Fruit fly (Drosophila melanogaster) whole organism, embryonic: Measurements from ENCODE around the gene Ubqn.

ENCODE experiments used
- Awh ChIP-seq: fragments of 200-800 bp; sonication (Bioruptor generic); IDR thresholded peaks from 2 replicates; pipeline ENCODE4, ENCODE4 v1.3.6; 2022; ENCODE audit warnings: missing biosample characterization, missing genetic modification characterization
- Blimp-1 ChIP-seq: fragments of 200-800 bp; sonication (Bioruptor generic); optimal IDR thresholded peaks from 3 replicates; lab custom pipeline; 2018; ENCODE audit warnings: missing biosample characterization, missing genetic modification characterization, mild to moderate bottlenecking, moderate library complexity, missing genetic modification reagents
- Bteb2 ChIP-seq: fragments of 200-800 bp; sonication (Bioruptor generic); optimal IDR thresholded peaks from 2 replicates; lab custom pipeline; 2016; ENCODE audit warnings: missing biosample characterization, missing genetic modification characterization
- CG10267 ChIP-seq: fragments of 200-800 bp; sonication (Bioruptor generic); optimal IDR thresholded peaks from 2 replicates; lab custom pipeline; 2018; ENCODE audit warnings: missing biosample characterization, mild to moderate bottlenecking, missing genetic modification characterization, moderate library complexity
- CG11247 ChIP-seq: fragments of 200-800 bp; sonication (Bioruptor generic); IDR thresholded peaks from 2 replicates; pipeline ENCODE4 v1.3.6; 2022; ENCODE audit warnings: missing biosample characterization, missing genetic modification characterization
- CG11695 ChIP-seq: fragments of 200-800 bp; sonication (Bioruptor generic); IDR thresholded peaks from 3 replicates; pipeline ENCODE4 v1.3.6; 2022; ENCODE audit warnings: missing biosample characterization, missing genetic modification characterization
- CG13296 ChIP-seq: fragments of 200-800 bp; sonication (Bioruptor generic); optimal IDR thresholded peaks from 3 replicates; lab custom pipeline; 2018; ENCODE audit warnings: missing biosample characterization, mild to moderate bottlenecking, missing genetic modification characterization
- CG14667 ChIP-seq: fragments of 200-800 bp; sonication (Bioruptor generic); IDR thresholded peaks from 2 replicates; pipeline ENCODE4 v1.3.6; 2022; ENCODE audit warnings: missing biosample characterization, missing genetic modification characterization
- CG14710 ChIP-seq: fragments of 200-800 bp; sonication (Bioruptor generic); optimal IDR thresholded peaks from 3 replicates; lab custom pipeline; 2019; ENCODE audit warnings: missing biosample characterization, mild to moderate bottlenecking, missing genetic modification characterization, moderate library complexity
- CG14860 ChIP-seq: fragments of 200-800 bp; sonication (Bioruptor generic); IDR thresholded peaks from 3 replicates; pipeline ENCODE4 v1.3.6; 2022; ENCODE audit warnings: missing biosample characterization, missing genetic modification characterization; ENCODE audit not compliant: partially characterized antibody
- CG14965 ChIP-seq: fragments of 200-800 bp; sonication (Bioruptor generic); optimal IDR thresholded peaks from 2 replicates; lab custom pipeline; 2016; ENCODE audit warnings: missing biosample characterization, missing genetic modification characterization, borderline replicate concordance
- CG16813 ChIP-seq: fragments of 200-800 bp; sonication (Bioruptor generic); IDR thresholded peaks from 3 replicates; pipeline ENCODE4 v1.3.6; 2022; ENCODE audit warnings: missing biosample characterization, missing genetic modification characterization; ENCODE audit not compliant: partially characterized antibody
- CG16863 ChIP-seq: fragments of 200-800 bp; sonication (Bioruptor generic); optimal IDR thresholded peaks from 3 replicates; lab custom pipeline; 2016; ENCODE audit warnings: missing biosample characterization, missing genetic modification characterization
- CG17328 ChIP-seq: fragments of 200-800 bp; sonication (Bioruptor generic); IDR thresholded peaks from 2 replicates; pipeline ENCODE4 v1.3.6; 2022; ENCODE audit warnings: missing biosample characterization, missing genetic modification characterization
- CG17359 ChIP-seq: fragments of 200-800 bp; sonication (Bioruptor generic); optimal IDR thresholded peaks from 3 replicates; lab custom pipeline; 2018; ENCODE audit warnings: missing biosample characterization, mild to moderate bottlenecking, missing genetic modification characterization, moderate library complexity
- CG3065 ChIP-seq: fragments of 200-800 bp; sonication (Bioruptor generic); optimal IDR thresholded peaks from 2 replicates; lab custom pipeline; 2016; ENCODE audit warnings: missing biosample characterization, missing genetic modification characterization
- CG31365 ChIP-seq: fragments of 200-800 bp; sonication (Bioruptor generic); optimal IDR thresholded peaks from 2 replicates; lab custom pipeline; 2018; ENCODE audit warnings: missing biosample characterization, mild to moderate bottlenecking, missing genetic modification characterization
- CG32772 ChIP-seq: fragments of 200-800 bp; sonication (Bioruptor generic); IDR thresholded peaks from 2 replicates; pipeline ENCODE4 v1.3.6; 2022; ENCODE audit warnings: missing biosample characterization, missing genetic modification characterization
- CG34224 ChIP-seq: fragments of 200-800 bp; sonication (Bioruptor generic); IDR thresholded peaks from 3 replicates; pipeline ENCODE4 v1.3.6; 2022; ENCODE audit warnings: missing biosample characterization, missing genetic modification characterization; ENCODE audit not compliant: partially characterized antibody
- CG7271 ChIP-seq: fragments of 200-800 bp; sonication (Bioruptor generic); optimal IDR thresholded peaks from 2 replicates; lab custom pipeline; 2018; ENCODE audit warnings: missing biosample characterization, mild to moderate bottlenecking, missing genetic modification characterization, moderate library complexity
- CG8089 ChIP-seq: fragments of 200-800 bp; sonication (Bioruptor generic); optimal IDR thresholded peaks from 3 replicates; lab custom pipeline; 2016; ENCODE audit warnings: missing biosample characterization, missing genetic modification characterization
- CG9609 ChIP-seq: fragments of 200-800 bp; sonication (Bioruptor generic); optimal IDR thresholded peaks from 3 replicates; lab custom pipeline; 2016; ENCODE audit warnings: missing biosample characterization, missing genetic modification characterization
- CHES-1-like ChIP-seq: fragments of 200-800 bp; sonication (Bioruptor generic); optimal IDR thresholded peaks from 2 replicates; lab custom pipeline; 2016; ENCODE audit warnings: missing biosample characterization, missing genetic modification characterization
- Camta ChIP-seq: fragments of 200-800 bp; sonication (Bioruptor generic); optimal IDR thresholded peaks from 2 replicates; lab custom pipeline; 2016; ENCODE audit warnings: missing biosample characterization, missing genetic modification characterization
- Deaf1 ChIP-seq: fragments of 200-800 bp; optimal IDR thresholded peaks from 3 replicates; lab custom pipeline; 2019; ENCODE audit warnings: missing biosample characterization, mild to moderate bottlenecking, missing genetic modification characterization, moderate library complexity
- ERR ChIP-seq: fragments of 200-800 bp; sonication (Bioruptor generic); optimal IDR thresholded peaks from 2 replicates; lab custom pipeline; 2016; ENCODE audit warnings: missing biosample characterization, missing genetic modification characterization
- Ets97D ChIP-seq: fragments of 200-800 bp; sonication (Bioruptor generic); optimal IDR thresholded peaks from 3 replicates; lab custom pipeline; 2016; ENCODE audit warnings: missing biosample characterization, missing genetic modification characterization
- Fer3 ChIP-seq: fragments of 200-800 bp; sonication (Bioruptor generic); optimal IDR thresholded peaks from 2 replicates; lab custom pipeline; 2018; ENCODE audit warnings: missing biosample characterization, mild to moderate bottlenecking, missing genetic modification characterization, moderate library complexity
- Kr ChIP-seq: fragments of 200-800 bp; sonication (Bioruptor generic); optimal IDR thresholded peaks from 2 replicates; lab custom pipeline; 2017; ENCODE audit warnings: missing biosample characterization, mild to moderate bottlenecking, missing genetic modification characterization
- Lpt ChIP-seq: fragments of >200 bp; optimal IDR thresholded peaks from 2 replicates; lab custom pipeline; 2018; ENCODE audit warnings: missing biosample characterization, missing genetic modification characterization
- Mad ChIP-seq: fragments of 200-800 bp; sonication (Bioruptor generic); optimal IDR thresholded peaks from 2 replicates; lab custom pipeline; 2016; ENCODE audit warnings: missing biosample characterization, missing genetic modification characterization
- Nf-YB ChIP-seq: fragments of 200-800 bp; sonication (Bioruptor generic); optimal IDR thresholded peaks from 3 replicates; lab custom pipeline; 2019; ENCODE audit warnings: missing biosample characterization, mild to moderate bottlenecking, missing genetic modification characterization, moderate library complexity
- Optix ChIP-seq: fragments of 200-800 bp; sonication (Bioruptor generic); IDR thresholded peaks from 3 replicates; pipeline ENCODE4 v1.3.6; 2022; ENCODE audit warnings: missing biosample characterization, missing genetic modification characterization
- Sry-δ ChIP-seq: fragments of 200-800 bp; sonication (Bioruptor generic); optimal IDR thresholded peaks from 2 replicates; lab custom pipeline; 2016; ENCODE audit warnings: missing biosample characterization, missing genetic modification characterization
- bbx ChIP-seq: fragments of 200-800 bp; sonication (Bioruptor generic); IDR thresholded peaks from 2 replicates; pipeline ENCODE4 v1.3.6; 2022; ENCODE audit warnings: missing biosample characterization, missing genetic modification characterization; ENCODE audit not compliant: partially characterized antibody
- br ChIP-seq: fragments of >200 bp; optimal IDR thresholded peaks from 2 replicates; lab custom pipeline; 2017
- cas ChIP-seq: fragments of 200-800 bp; sonication (Bioruptor generic); IDR thresholded peaks from 2 replicates; pipeline ENCODE4 v1.3.6; 2022; ENCODE audit warnings: missing biosample characterization, missing genetic modification characterization
- caup ChIP-seq: fragments of 200-800 bp; sonication (Bioruptor generic); optimal IDR thresholded peaks from 3 replicates; lab custom pipeline; 2017; ENCODE audit warnings: missing biosample characterization, mild to moderate bottlenecking, missing genetic modification characterization, moderate library complexity; ENCODE audit not compliant: severe bottlenecking
- cwo ChIP-seq: fragments of 200-800 bp; sonication (Bioruptor generic); optimal IDR thresholded peaks from 3 replicates; lab custom pipeline; 2017; ENCODE audit warnings: missing biosample characterization, missing genetic modification characterization, mild to moderate bottlenecking, moderate library complexity, missing genetic modification reagents
- da ChIP-seq: fragments of 200-800 bp; sonication (Bioruptor generic); optimal IDR thresholded peaks from 2 replicates; lab custom pipeline; 2016; ENCODE audit warnings: missing biosample characterization, missing genetic modification characterization
- fd64A ChIP-seq: fragments of 200-800 bp; sonication (Bioruptor generic); optimal IDR thresholded peaks from 3 replicates; lab custom pipeline; 2018; ENCODE audit warnings: missing biosample characterization, mild to moderate bottlenecking, missing genetic modification characterization
- ham ChIP-seq: fragments of 200-800 bp; sonication (Bioruptor generic); IDR thresholded peaks from 2 replicates; pipeline ENCODE4 v1.3.6; 2022; ENCODE audit warnings: missing biosample characterization, missing genetic modification characterization
- p53 ChIP-seq: fragments of 200-800 bp; sonication (Bioruptor generic); optimal IDR thresholded peaks from 2 replicates; lab custom pipeline; 2016; ENCODE audit warnings: missing biosample characterization, missing genetic modification characterization
- prd ChIP-seq, 3 experiments: fragments of >200 bp in 2 of 3; fragments of 200-800 bp in 1 of 3; sonication (Bioruptor generic) in 1 of 3; optimal IDR thresholded peaks in 2 of 3; IDR thresholded peaks in 1 of 3; 2 replicates in 2 of 3; 3 replicates in 1 of 3; pipeline versions ENCODE4 v1.3.6 to Lab custom; 2017 to 2022; ENCODE audit warnings: missing biosample characterization in 1 of 3, missing genetic modification characterization in 1 of 3
- ranshi ChIP-seq: fragments of 200-800 bp; sonication (Bioruptor generic); IDR thresholded peaks from 2 replicates; pipeline ENCODE4 v1.3.6; 2022; ENCODE audit warnings: missing biosample characterization, missing genetic modification characterization
- row ChIP-seq: fragments of 200-800 bp; sonication (Bioruptor generic); IDR thresholded peaks from 3 replicates; pipeline ENCODE4 v1.3.6; 2022; ENCODE audit warnings: missing biosample characterization, missing genetic modification characterization
- stc ChIP-seq: fragments of 200-800 bp; sonication (Bioruptor generic); IDR thresholded peaks from 2 replicates; pipeline ENCODE4 v1.3.6; 2022; ENCODE audit warnings: missing biosample characterization, missing genetic modification characterization
- trem ChIP-seq: fragments of 200-800 bp; optimal IDR thresholded peaks from 3 replicates; lab custom pipeline; 2019; ENCODE audit warnings: missing biosample characterization, mild to moderate bottlenecking, missing genetic modification characterization, moderate library complexity
- zfh1 ChIP-seq: fragments of 200-800 bp; sonication (Bioruptor generic); IDR thresholded peaks from 3 replicates; pipeline ENCODE4 v1.3.6; 2022; ENCODE audit warnings: missing biosample characterization, missing genetic modification characterization

Ubqn gene

DNA sequence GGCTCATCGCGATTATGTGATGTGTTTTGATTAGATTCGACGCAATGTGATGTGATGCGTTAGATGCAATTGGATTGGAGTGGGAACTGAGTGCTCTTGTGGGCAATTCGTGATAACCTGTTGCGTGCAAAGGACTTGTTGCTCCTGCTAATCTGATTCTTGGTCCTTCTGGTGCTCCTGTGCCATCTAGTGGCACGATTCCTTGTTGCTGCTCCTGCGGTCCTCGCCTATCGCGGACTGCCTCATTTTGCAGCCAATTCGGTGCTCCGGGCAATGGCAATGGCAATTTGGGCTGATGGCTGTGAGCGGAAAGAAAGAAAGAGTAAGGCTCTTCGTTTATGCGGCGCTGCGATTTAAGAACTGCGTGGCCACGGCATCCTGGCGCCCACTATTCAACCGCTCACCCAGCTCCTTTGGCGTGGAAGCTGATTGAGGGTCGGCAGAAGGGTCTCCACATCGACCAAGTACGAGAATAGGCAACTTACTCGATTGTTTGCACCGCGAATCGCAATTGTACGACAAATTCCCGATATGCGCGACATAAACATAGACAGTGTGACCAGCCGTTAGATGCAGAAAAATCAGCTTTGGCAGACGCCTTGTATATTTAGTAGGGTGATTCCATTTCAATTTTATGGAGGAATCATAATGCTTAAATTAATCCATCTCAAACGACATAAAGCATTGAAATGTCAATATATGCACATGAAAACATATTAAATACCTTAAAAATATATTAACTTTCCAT lies 9.5 kb downstream of the Ubqn start, which contains the start of gene Mer (continued):
- TF ChIP-seq row (GFP tag; lab: Robert Waterston, UW) (peak; percentile 96), Optix (GFP tag; lab: Robert Waterston, UW) (peak; percentile 86), ham (GFP tag; lab: Robert Waterston, UW) (0 out of 2 replicates have a peak, but pooled peaks have one; percentile 57), CG14667 (GFP tag; lab: Robert Waterston, UW) (peak; percentile 52; the same call in 1 of the 2 replicates), CG32772 (GFP tag; lab: Robert Waterston, UW) (peak; percentile 68), CG11247 (GFP tag; lab: Robert Waterston, UW) (peak; percentile 69), CHES-1-like (GFP tag; lab: Kevin White, UChicago) (peak; percentile 80), ERR (GFP tag; lab: Kevin White, UChicago) (peak; percentile 79), trem (peak; percentile 86), br (lab: Kevin White, UChicago) (no peak), ranshi (GFP tag; lab: Robert Waterston, UW) (peak; percentile 86), prd (optimal IDR thresholded peaks at IDR 0.05; lab: Kevin White, UChicago) (no peak), prd (GFP tag; IDR thresholded peaks at IDR 0.05; lab: Robert Waterston, UW) (peak; percentile 86), Camta (GFP tag; lab: Kevin White, UChicago) (peak; percentile 81), Ets97D (GFP tag; lab: Kevin White, UChicago) (peak; percentile 48), CG16863 (GFP tag; lab: Kevin White, UChicago) (peak; percentile 85), zfh1 (GFP tag; lab: Robert Waterston, UW) (peak; percentile 85), Fer3 (tag; lab: Kevin White, UChicago) (peak; percentile 81), CG31365 (tag; lab: Kevin White, UChicago) (peak; percentile 72), CG3065 (GFP tag; lab: Kevin White, UChicago) (peak; percentile 17), CG17328 (GFP tag; lab: Robert Waterston, UW) (peak; percentile 75), cas (GFP tag; lab: Robert Waterston, UW) (peak; percentile 82), Blimp-1 (GFP tag; lab: Kevin White, UChicago) (peak; percentile 75), bbx (GFP tag; lab: Robert Waterston, UW) (no peak), CG10267 (tag; lab: Kevin White, UChicago) (peak; percentile 71), CG17359 (peak; percentile 80), Deaf1 (tag; lab: Kevin White, UChicago) (peak; percentile 54), CG13296 (peak; percentile 87), Kr (no peak), CG11695 (GFP tag; lab: Robert Waterston, UW) (peak; percentile 92), Lpt (GFP tag; lab: Kevin White, UChicago) (no peak), CG9609 (GFP tag; lab: Kevin White, UChicago) (peak; percentile 86), CG16813 (GFP tag; lab: Robert Waterston, UW) (no peak), CG7271 (tag; lab: Kevin White, UChicago) (no peak), da (GFP tag; lab: Kevin White, UChicago) (peak; percentile 52), Bteb2 (GFP tag; lab: Kevin White, UChicago) (peak; percentile 85), cwo (GFP tag; lab: Kevin White, UChicago) (peak; percentile 77), CG14965 (GFP tag; lab: Kevin White, UChicago) (peak; percentile 29), CG8089 (GFP tag; lab: Kevin White, UChicago) (peak; percentile 71), fd64A (GFP tag; lab: Kevin White, UChicago) (peak; percentile 62), caup (GFP tag; lab: Kevin White, UChicago) (peak; percentile 89), CG14860 (GFP tag; lab: Robert Waterston, UW) (no peak), p53 (GFP tag; lab: Kevin White, UChicago) (peak; percentile 71), Mad (GFP tag; lab: Kevin White, UChicago) (peak; percentile 82), Awh (GFP tag; lab: Robert Waterston, UW) (peak; percentile 79), Sry-δ (GFP tag; lab: Kevin White, UChicago) (peak; percentile 55), stc (GFP tag; lab: Robert Waterston, UW) (peak; percentile 83), CG14710 (tag; lab: Kevin White, UChicago) (peak; percentile 62), Nf-YB (GFP tag; lab: Kevin White, UChicago) (peak; percentile 68), CG34224 (GFP tag; lab: Robert Waterston, UW) (no peak)
